Worm (Caenorhabditis elegans) whole organism, late embryonic: ENCODE data around the gene col-169.

Source experiments
- C08G9.2 ChIP-seq: sonication (generic microtip); optimal IDR thresholded peaks from 2 replicates; lab custom pipeline; 2016; ENCODE audit warnings: mild to moderate bottlenecking, missing genetic modification characterization, moderate library complexity, missing compliant biosample characterization
- K02D7.2 ChIP-seq: sonication (generic microtip); optimal IDR thresholded peaks from 2 replicates; lab custom pipeline; 2017; ENCODE audit warnings: mild to moderate bottlenecking, missing genetic modification characterization, missing compliant biosample characterization
- Y22D7AL.16 ChIP-seq: sonication (generic microtip); optimal IDR thresholded peaks from 2 replicates; lab custom pipeline; 2016; ENCODE audit warnings: missing genetic modification characterization, missing compliant biosample characterization
- ceh-14 ChIP-seq: sonication (generic microtip); optimal IDR thresholded peaks from 2 replicates; lab custom pipeline; 2016; ENCODE audit warnings: missing genotype, missing genetic modification characterization, missing compliant biosample characterization
- ceh-22 ChIP-seq: sonication (generic microtip); optimal IDR thresholded peaks from 2 replicates; lab custom pipeline; 2017; ENCODE audit warnings: missing biosample characterization, missing genetic modification characterization
- ceh-30 ChIP-seq: fragments of 150-350 bp; optimal IDR thresholded peaks from 2 replicates; lab custom pipeline; 2014; ENCODE audit warnings: missing biosample characterization, missing genetic modification characterization
- ceh-31 ChIP-seq: sonication (generic microtip); optimal IDR thresholded peaks from 2 replicates; lab custom pipeline; 2016; ENCODE audit warnings: missing genetic modification characterization, missing compliant biosample characterization
- ceh-34 ChIP-seq: sonication (generic microtip); optimal IDR thresholded peaks from 2 replicates; lab custom pipeline; 2016; ENCODE audit warnings: mild to moderate bottlenecking, missing genetic modification characterization, missing compliant biosample characterization
- ceh-45 ChIP-seq: fragments of 200-800 bp; sonication (Bioruptor generic); IDR thresholded peaks from 2 replicates; pipeline ENCODE4 v1.3.6; 2022; ENCODE audit warnings: missing genetic modification reagents, missing genetic modification characterization, missing compliant biosample characterization
- ceh-48 ChIP-seq: sonication (generic microtip); optimal IDR thresholded peaks from 2 replicates; lab custom pipeline; 2016; ENCODE audit warnings: missing genetic modification characterization, inconsistent platforms, missing compliant biosample characterization
- ceh-6 ChIP-seq: fragments of 200-800 bp; sonication (Bioruptor generic); optimal IDR thresholded peaks from 2 replicates; lab custom pipeline; 2018; ENCODE audit warnings: mild to moderate bottlenecking, missing genetic modification characterization, missing compliant biosample characterization
- che-1 ChIP-seq: sonication (generic microtip); optimal IDR thresholded peaks from 2 replicates; lab custom pipeline; 2016; ENCODE audit warnings: mild to moderate bottlenecking, missing genetic modification characterization, missing compliant biosample characterization
- dmd-4 ChIP-seq: sonication (generic microtip); optimal IDR thresholded peaks from 2 replicates; lab custom pipeline; 2016; ENCODE audit warnings: borderline replicate concordance, missing genetic modification characterization, missing compliant biosample characterization
- dve-1 ChIP-seq: sonication (generic microtip); optimal IDR thresholded peaks from 2 replicates; lab custom pipeline; 2017; ENCODE audit warnings: antibody characterized with exemption, mild to moderate bottlenecking, missing genetic modification characterization, missing compliant biosample characterization
- elt-2 ChIP-seq: sonication (generic microtip); optimal IDR thresholded peaks from 2 replicates; lab custom pipeline; 2016; ENCODE audit warnings: missing genetic modification reagents, missing genetic modification characterization, missing compliant biosample characterization
- ets-4 ChIP-seq: sonication (generic microtip); optimal IDR thresholded peaks from 2 replicates; lab custom pipeline; 2016; ENCODE audit warnings: missing genetic modification characterization, missing compliant biosample characterization
- hlh-6 ChIP-seq: sonication (generic microtip); optimal IDR thresholded peaks from 2 replicates; lab custom pipeline; 2016; ENCODE audit warnings: missing genotype, missing genetic modification characterization, missing compliant biosample characterization
- lim-6 ChIP-seq: sonication (generic microtip); optimal IDR thresholded peaks from 2 replicates; lab custom pipeline; 2016; ENCODE audit warnings: missing genetic modification characterization, missing compliant biosample characterization
- mec-3 ChIP-seq: sonication (generic microtip); optimal IDR thresholded peaks from 2 replicates; lab custom pipeline; 2016; ENCODE audit warnings: borderline replicate concordance, missing genetic modification characterization, missing compliant biosample characterization
- nhr-11 ChIP-seq: fragments of 150-350 bp; optimal IDR thresholded peaks from 2 replicates; lab custom pipeline; 2014; ENCODE audit warnings: missing biosample characterization, missing genetic modification characterization
- nhr-232 ChIP-seq: sonication (generic microtip); optimal IDR thresholded peaks from 2 replicates; lab custom pipeline; 2016; ENCODE audit warnings: missing genetic modification characterization, missing compliant biosample characterization
- odd-2 ChIP-seq: sonication (generic microtip); optimal IDR thresholded peaks from 2 replicates; lab custom pipeline; 2017; ENCODE audit warnings: antibody characterized with exemption, mild to moderate bottlenecking, missing genetic modification characterization, missing compliant biosample characterization
- pag-3 ChIP-seq: sonication (generic microtip); optimal IDR thresholded peaks from 2 replicates; lab custom pipeline; 2016; ENCODE audit warnings: missing compliant biosample characterization, missing genetic modification characterization, borderline replicate concordance
- pat-9 ChIP-seq: fragments of 200-800 bp; sonication (Bioruptor generic); optimal IDR thresholded peaks from 2 replicates; lab custom pipeline; 2018; ENCODE audit warnings: mild to moderate bottlenecking, missing genetic modification characterization, moderate library complexity, missing compliant biosample characterization
- pha-4 ChIP-seq: fragments of 150-350 bp; optimal IDR thresholded peaks from 2 replicates; lab custom pipeline; 2018; ENCODE audit warnings: missing biosample characterization, missing genetic modification reagents, missing genetic modification characterization
- pqm-1 ChIP-seq: sonication (generic microtip); optimal IDR thresholded peaks from 2 replicates; lab custom pipeline; 2016; ENCODE audit warnings: missing genetic modification characterization, missing compliant biosample characterization
- ref-2 ChIP-seq: sonication (generic microtip); optimal IDR thresholded peaks from 2 replicates; lab custom pipeline; 2016; ENCODE audit warnings: missing genetic modification characterization, missing compliant biosample characterization
- sox-4 ChIP-seq: sonication (generic microtip); optimal IDR thresholded peaks from 2 replicates; lab custom pipeline; 2017; ENCODE audit warnings: mild to moderate bottlenecking, missing genetic modification characterization, inconsistent platforms, missing compliant biosample characterization
- syd-9 ChIP-seq: sonication (generic microtip); optimal IDR thresholded peaks from 2 replicates; lab custom pipeline; 2016; ENCODE audit warnings: mild to moderate bottlenecking, missing genetic modification characterization, moderate library complexity, missing compliant biosample characterization
- tbx-2 ChIP-seq: sonication (generic microtip); optimal IDR thresholded peaks from 2 replicates; lab custom pipeline; 2016; ENCODE audit warnings: missing genetic modification characterization, missing compliant biosample characterization
- tbx-7 ChIP-seq: sonication (generic microtip); optimal IDR thresholded peaks from 2 replicates; lab custom pipeline; 2016; ENCODE audit warnings: missing genotype, missing genetic modification characterization, missing compliant biosample characterization
- unc-3 ChIP-seq, 2 experiments: fragments of 200-800 bp in 1 of 2; sonication (Bioruptor generic) in 1 of 2; sonication (generic microtip) in 1 of 2; conservative IDR thresholded peaks in 1 of 2; optimal IDR thresholded peaks in 1 of 2; 2 replicates each; pipeline versions ENCODE4 v1.3.6 to Lab custom; 2016 to 2022; ENCODE audit warnings: missing compliant biosample characterization in 2 of 2, missing genetic modification characterization in 2 of 2, missing genetic modification reagents in 1 of 2
- unc-55 ChIP-seq: sonication (generic microtip); optimal IDR thresholded peaks from 2 replicates; lab custom pipeline; 2017; ENCODE audit warnings: missing biosample characterization, missing genetic modification reagents, missing genetic modification characterization
- zip-5 ChIP-seq: sonication (generic microtip); optimal IDR thresholded peaks from 2 replicates; lab custom pipeline; 2016; ENCODE audit warnings: missing genetic modification characterization, missing compliant biosample characterization
- ztf-16 ChIP-seq: sonication (generic microtip); optimal IDR thresholded peaks from 2 replicates; lab custom pipeline; 2017; ENCODE audit warnings: missing genetic modification characterization, missing compliant biosample characterization

The col-169 gene

ce11 chrX:6371192-6372116, 42.5 kb downstream of the col-169 start (continued):
- TF ChIP-seq pha-4 (tag; lab: Kevin White, UChicago) (no peak), ztf-16 (tag; lab: Kevin White, UChicago) (peak; percentile 61), tbx-7 (tag; lab: Kevin White, UChicago) (no peak), zip-5 (tag; lab: Kevin White, UChicago) (peak; percentile 49), lim-6 (tag; lab: Kevin White, UChicago) (no peak), K02D7.2 (tag; lab: Kevin White, UChicago) (peak; percentile 29), C08G9.2 (tag; lab: Kevin White, UChicago) (peak; percentile 1), odd-2 (no peak), elt-2 (tag; lab: Kevin White, UChicago) (peak; percentile 84), nhr-11 (no peak), hlh-6 (tag; lab: Kevin White, UChicago) (no peak), ceh-48 (peak; percentile 55), ceh-45 (peak; percentile 64; the same call in 1 of the 2 replicates), dmd-4 (tag; lab: Kevin White, UChicago) (peak; percentile 50), unc-3 (GFP tag; conservative IDR thresholded peaks at IDR 0.05; lab: Robert Waterston, UW) (peak; percentile 77), unc-3 (tag; optimal IDR thresholded peaks at IDR 0.05; lab: Kevin White, UChicago) (no peak), syd-9 (peak; percentile 9), unc-55 (GFP tag; lab: Kevin White, UChicago) (no peak), pag-3 (tag; lab: Kevin White, UChicago) (no peak)

DNA sequence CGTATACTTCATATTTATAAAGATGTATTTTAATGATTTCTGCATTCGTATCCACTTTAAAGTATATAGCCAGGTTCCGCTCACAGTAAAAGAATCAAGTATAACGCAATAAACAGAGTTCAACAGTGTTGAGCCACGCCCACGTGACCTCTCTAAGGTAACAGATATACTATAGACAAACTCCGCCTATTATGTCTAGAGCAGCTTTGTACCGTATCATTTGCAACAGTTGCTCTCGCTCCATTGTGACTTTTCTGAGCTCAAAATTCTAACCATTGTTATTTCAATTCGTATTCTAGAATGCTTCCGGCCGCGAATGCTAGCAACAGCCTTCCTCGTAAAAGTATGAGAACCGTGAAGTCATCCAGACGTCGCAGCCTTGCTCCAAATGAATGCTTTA, 44.4 kb downstream of the col-169 start, which contains the start of gene C03B1.17:
C03B1.17 (plus strand) TSS at position 301 of the 400 bp plus-strand sequence.
- TF ChIP-seq ceh-45 = no peak
- no peak for TF ChIP-seq ceh-22 (tag; lab: Kevin White, UChicago)
- TF ChIP-seq Y22D7AL.16 = no peak
- no peak for TF ChIP-seq hlh-6 (tag; lab: Kevin White, UChicago)
- TF ChIP-seq ref-2 (tag; lab: Kevin White, UChicago) = no peak
- TF ChIP-seq nhr-232 = no peak
- no peak for TF ChIP-seq che-1
- TF ChIP-seq tbx-2 (tag; lab: Kevin White, UChicago) = no peak
- TF ChIP-seq ets-4 (tag; lab: Kevin White, UChicago) = no peak
- no peak for TF ChIP-seq lim-6 (tag; lab: Kevin White, UChicago)
- no peak for TF ChIP-seq odd-2
- TF ChIP-seq sox-4 = no peak
- no peak for TF ChIP-seq pqm-1 (tag; lab: Kevin White, UChicago)
- no peak for TF ChIP-seq zip-5 (tag; lab: Kevin White, UChicago)

DNA sequence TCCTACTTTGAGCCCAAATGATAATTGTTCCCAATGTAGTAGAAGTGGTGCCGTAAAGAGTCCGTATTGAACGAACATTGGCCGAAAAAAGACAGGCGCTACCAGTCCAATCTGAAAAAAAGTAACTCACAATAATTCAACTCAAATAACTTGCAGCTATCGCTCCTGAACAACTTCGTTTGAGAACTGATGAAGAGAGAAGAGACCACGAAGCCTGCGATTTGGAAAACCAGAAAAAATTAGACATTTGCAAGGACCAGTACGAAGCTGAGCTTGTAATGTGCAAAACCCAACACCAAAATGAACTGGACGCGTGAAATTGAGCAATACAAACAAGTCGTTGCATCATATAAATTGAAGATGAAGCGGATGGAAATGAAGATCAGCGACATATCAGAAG, 45.5 kb downstream of the col-169 start, which contains the start of gene C03B1.1:
C03B1.1 (plus strand) TSS at position 301 of the 400 bp plus-strand sequence.
- TF ChIP-seq dve-1 (tag; lab: Kevin White, UChicago) (no peak), elt-2 (tag; lab: Kevin White, UChicago) (no peak), ceh-6 (no peak), sox-4 (no peak), pqm-1 (tag; lab: Kevin White, UChicago) (no peak), che-1 (no peak), pha-4 (tag; lab: Kevin White, UChicago) (no peak), ceh-14 (tag; lab: Kevin White, UChicago) (no peak), ceh-30 (tag; lab: Kevin White, UChicago) (no peak), mec-3 (tag; lab: Kevin White, UChicago) (no peak), zip-5 (tag; lab: Kevin White, UChicago) (no peak), pat-9 (tag; lab: Kevin White, UChicago) (no peak), ceh-34 (tag; lab: Kevin White, UChicago) (no peak), ceh-31 (tag; lab: Kevin White, UChicago) (no peak), ref-2 (tag; lab: Kevin White, UChicago) (no peak), ets-4 (tag; lab: Kevin White, UChicago) (no peak)
